Worm (Caenorhabditis elegans) whole organism, mixed stage, embryonic: Measurements from ENCODE around the gene F56H11.2.

Experiments used
- blmp-1 ChIP-seq: fragments of 150-350 bp; optimal IDR thresholded peaks from 2 replicates; lab custom pipeline; 2014; ENCODE audit warnings: missing biosample characterization, missing genetic modification characterization
- ceh-39 ChIP-seq: fragments of 150-350 bp; optimal IDR thresholded peaks from 2 replicates; lab custom pipeline; 2014; ENCODE audit warnings: missing biosample characterization, missing genetic modification characterization
- elt-1 ChIP-seq: sonication (generic microtip); optimal IDR thresholded peaks from 2 replicates; lab custom pipeline; 2017; ENCODE audit warnings: missing genetic modification characterization, mild to moderate bottlenecking, missing compliant biosample characterization, antibody characterized with exemption, moderate library complexity, borderline replicate concordance; ENCODE audit not compliant: insufficient read depth
- elt-3 ChIP-seq: fragments of 150-350 bp; optimal IDR thresholded peaks from 2 replicates; lab custom pipeline; 2014; ENCODE audit warnings: missing biosample characterization, missing genetic modification characterization
- hlh-1 ChIP-seq: fragments of 150-350 bp; optimal IDR thresholded peaks from 2 replicates; lab custom pipeline; 2014; ENCODE audit warnings: missing biosample characterization, missing genetic modification reagents, missing genetic modification characterization
- lin-13 ChIP-seq: fragments of 150-350 bp; optimal IDR thresholded peaks from 2 replicates; lab custom pipeline; 2014; ENCODE audit warnings: missing biosample characterization, missing genetic modification characterization
- lin-32 ChIP-seq: fragments of 200-800 bp; sonication (Bioruptor generic); optimal IDR thresholded peaks from 2 replicates; lab custom pipeline; 2018; ENCODE audit warnings: mild to moderate bottlenecking, missing genetic modification characterization, missing compliant biosample characterization
- lsy-2 ChIP-seq: fragments of 150-350 bp; optimal IDR thresholded peaks from 2 replicates; lab custom pipeline; 2014; ENCODE audit warnings: missing biosample characterization, missing genetic modification characterization
- mep-1 ChIP-seq: fragments of 150-350 bp; optimal IDR thresholded peaks from 2 replicates; lab custom pipeline; 2017; ENCODE audit warnings: missing biosample characterization, missing genetic modification reagents, missing genetic modification characterization, inconsistent platforms
- mls-2 ChIP-seq: sonication (generic microtip); optimal IDR thresholded peaks from 2 replicates; lab custom pipeline; 2016; ENCODE audit warnings: mild to moderate bottlenecking, missing genetic modification characterization, moderate library complexity, missing compliant biosample characterization
- nhr-12 ChIP-seq: fragments of 150-350 bp; optimal IDR thresholded peaks from 2 replicates; lab custom pipeline; 2014; ENCODE audit warnings: missing biosample characterization, missing genetic modification characterization
- snpc-4 ChIP-seq: fragments of 150-350 bp; optimal IDR thresholded peaks from 2 replicates; lab custom pipeline; 2014; ENCODE audit warnings: missing biosample characterization, missing genetic modification characterization
- unc-62 ChIP-seq: fragments of 150-350 bp; optimal IDR thresholded peaks from 2 replicates; lab custom pipeline; 2014; ENCODE audit warnings: missing biosample characterization, missing genetic modification reagents, missing genetic modification characterization
- ztf-11 ChIP-seq: fragments of 150-350 bp; optimal IDR thresholded peaks from 2 replicates; lab custom pipeline; 2014; ENCODE audit warnings: missing biosample characterization, missing genetic modification characterization

ce11 chrIV:9513360-9513777 is 19.6 kb downstream of the F56H11.2 start:
- TF ChIP-seq elt-3 (tag; lab: Kevin White, UChicago) (no peak), hlh-1 (tag; lab: Kevin White, UChicago) (no peak), ceh-39 (no peak), mep-1 (no peak), unc-62 (GFP tag; lab: Kevin White, UChicago) (no peak), snpc-4 (no peak), nhr-12 (tag; lab: Kevin White, UChicago) (no peak), lsy-2 (tag; lab: Kevin White, UChicago) (peak; percentile 32), lin-13 (tag; lab: Kevin White, UChicago) (no peak), mls-2 (no peak), lin-32 (GFP tag; lab: Kevin White, UChicago) (no peak), blmp-1 (tag; lab: Kevin White, UChicago) (peak; percentile 51), elt-1 (no peak), ztf-11 (tag; lab: Kevin White, UChicago) (no peak)
